Fruit fly (Drosophila melanogaster): ENCODE data around the gene bowl.

bowl gene

DNA sequence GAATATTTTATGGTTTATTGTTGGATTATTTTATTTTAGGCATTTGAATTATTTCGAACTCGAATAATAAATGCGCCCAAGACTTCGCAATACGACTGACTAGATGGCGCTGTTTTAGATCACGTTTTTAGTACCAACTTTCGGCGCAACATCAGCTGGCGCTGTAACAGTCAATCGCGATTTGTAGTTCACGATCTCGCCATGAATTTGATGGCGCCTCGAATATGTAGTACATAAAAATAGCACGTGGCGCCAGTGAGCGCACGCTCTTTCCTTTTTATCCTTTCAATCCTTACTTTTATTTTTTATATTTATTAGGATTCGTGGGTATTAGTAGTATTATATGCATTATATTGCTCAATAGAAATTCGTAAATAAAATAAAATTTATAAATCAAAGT is 14.7 kb downstream of the bowl start (continued):
- TF ChIP-seq CG10654 (GFP tag; optimal IDR thresholded peaks at IDR 0.05) (peak; percentile 34), grn (GFP tag; optimal IDR thresholded peaks at IDR 0.05) (peak; percentile 73), Deaf1 (tag; optimal IDR thresholded peaks at IDR 0.05) (no peak), dan (GFP tag; IDR thresholded peaks at IDR 0.05) (no peak), da (GFP tag; optimal IDR thresholded peaks at IDR 0.05) (no peak), CG10431 (GFP tag; optimal IDR thresholded peaks at IDR 0.05) (no peak), TFAM (GFP tag; optimal IDR thresholded peaks at IDR 0.05) (no peak), pnt (GFP tag; optimal IDR thresholded peaks at IDR 0.05) (peak; percentile 49), pb (GFP tag; optimal IDR thresholded peaks at IDR 0.05) (peak; percentile 20), CG11456 (GFP tag; IDR thresholded peaks at IDR 0.05) (peak; percentile 99), kay (GFP tag; optimal IDR thresholded peaks at IDR 0.05) (peak; percentile 41), unpg (GFP tag; optimal IDR thresholded peaks at IDR 0.05) (peak; percentile 52), CG9215 (GFP tag; IDR thresholded peaks at IDR 0.05) (peak; percentile 33; the same call in 1 of the 2 replicates)

DNA sequence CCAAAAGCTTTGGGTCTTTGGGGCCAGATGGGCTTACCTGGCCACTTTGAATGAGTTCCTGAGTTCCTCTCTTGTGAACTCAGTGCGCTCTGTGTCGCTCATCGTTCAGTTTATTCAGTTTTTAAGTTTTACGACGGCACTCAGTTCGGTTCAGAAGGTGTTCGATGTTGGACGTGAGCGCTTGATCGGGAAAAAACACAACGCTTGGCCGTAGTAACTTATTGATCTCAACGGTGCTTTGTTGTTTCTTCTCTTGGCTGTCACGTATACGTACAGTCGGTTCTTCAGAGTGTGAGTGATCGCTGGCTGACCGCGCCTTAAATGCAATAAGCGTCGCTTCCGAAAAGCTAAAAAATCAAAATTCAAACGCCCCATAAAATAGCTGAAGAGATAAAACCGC is 15.5 kb downstream of the bowl start, which contains the start of gene bark:
bark (plus strand) TSS at position 140 of the 400 bp plus-strand sequence.
- TF ChIP-seq fu2 (GFP tag; optimal IDR thresholded peaks at IDR 0.05): no peak
- peak; percentile 54; the same call in 2 of the 3 replicates for TF ChIP-seq Dbx (GFP tag; IDR thresholded peaks at IDR 0.05)
- TF ChIP-seq CG34422 (GFP tag; IDR thresholded peaks at IDR 0.05): peak; percentile 51; the same call in 1 of the 3 replicates
- TF ChIP-seq CG12942 (GFP tag; optimal IDR thresholded peaks at IDR 0.05): no peak
- TF ChIP-seq Dip2 (GFP tag; IDR thresholded peaks at IDR 0.05): no peak
- peak; percentile 76 for TF ChIP-seq Med (GFP tag)
- TF ChIP-seq CG13624 (GFP tag; optimal IDR thresholded peaks at IDR 0.05): peak; percentile 27
- TF ChIP-seq CG5180 (GFP tag; optimal IDR thresholded peaks at IDR 0.05): peak; percentile 78
- 0 out of 2 replicates have a peak, but pooled peaks have one; percentile 31 for TF ChIP-seq CG14441 (GFP tag; IDR thresholded peaks at IDR 0.05)
- TF ChIP-seq CG17568 (GFP tag; optimal IDR thresholded peaks at IDR 0.05): no peak
- peak; percentile 27; the same call in 1 of the 3 replicates for TF ChIP-seq Opbp (GFP tag; IDR thresholded peaks at IDR 0.05; ENCODE audit: partially characterized antibody)
- TF ChIP-seq CG15514 (GFP tag; optimal IDR thresholded peaks at IDR 0.05): peak; percentile 30
- no peak for TF ChIP-seq HLHmδ (GFP tag; optimal IDR thresholded peaks at IDR 0.05)
- no peak for TF ChIP-seq vfl (GFP tag; optimal IDR thresholded peaks at IDR 0.05)
- no peak for TF ChIP-seq CG13123 (GFP tag; optimal IDR thresholded peaks at IDR 0.05)
- peak; percentile 17 for TF ChIP-seq ftz-f1 (GFP tag; optimal IDR thresholded peaks at IDR 0.05)
- peak; percentile 14 for TF ChIP-seq sd (tag; optimal IDR thresholded peaks at IDR 0.05)
- TF ChIP-seq CG10979 (tag; optimal IDR thresholded peaks at IDR 0.05): no peak
- TF ChIP-seq CG17385 (GFP tag; optimal IDR thresholded peaks at IDR 0.05): peak; percentile 27
- TF ChIP-seq CG32532 (GFP tag; IDR thresholded peaks at IDR 0.05): peak; percentile 67
- TF ChIP-seq lbe (GFP tag; optimal IDR thresholded peaks at IDR 0.05): peak; percentile 83
- peak; percentile 25 for TF ChIP-seq CG7987 (GFP tag; optimal IDR thresholded peaks at IDR 0.05)
- TF ChIP-seq kni (GFP tag; optimal IDR thresholded peaks at IDR 0.05): peak; percentile 16
- TF ChIP-seq crc (GFP tag; optimal IDR thresholded peaks at IDR 0.05): peak; percentile 3
- peak; percentile 45 for TF ChIP-seq yki (optimal IDR thresholded peaks at IDR 0.05)
- no peak for TF ChIP-seq gsb-n (tag; optimal IDR thresholded peaks at IDR 0.05)
- no peak for TF ChIP-seq HHEX (GFP tag; optimal IDR thresholded peaks at IDR 0.05)
- peak; percentile 93; the same call in 3 of the 4 replicates for TF ChIP-seq chinmo (GFP tag; IDR thresholded peaks at IDR 0.05; ENCODE audit: partially characterized antibody)
- TF ChIP-seq Deaf1 (tag; optimal IDR thresholded peaks at IDR 0.05): peak; percentile 35
- TF ChIP-seq CG1233 (GFP tag; optimal IDR thresholded peaks at IDR 0.05): peak; percentile 1
- peak; percentile 13 for TF ChIP-seq CG2120 (GFP tag; optimal IDR thresholded peaks at IDR 0.05)
- peak; percentile 2 for TF ChIP-seq abd-A (tag; optimal IDR thresholded peaks at IDR 0.05)
- peak; percentile 61 for TF ChIP-seq pros (GFP tag; optimal IDR thresholded peaks at IDR 0.05)
- TF ChIP-seq Optix (GFP tag; IDR thresholded peaks at IDR 0.05): no peak
- no peak for TF ChIP-seq ewg (GFP tag; optimal IDR thresholded peaks at IDR 0.05)
- TF ChIP-seq CG4404 (GFP tag; IDR thresholded peaks at IDR 0.05): no peak
- TF ChIP-seq bbx (GFP tag; IDR thresholded peaks at IDR 0.05; ENCODE audit: partially characterized antibody): no peak; the same call in 1 of the 2 replicates
- peak; percentile 21 for TF ChIP-seq CG12071 (GFP tag; optimal IDR thresholded peaks at IDR 0.05)

All from whole organism, embryonic.